Fruit fly (Drosophila melanogaster) whole organism, embryonic: Measurements from ENCODE around the gene Alms1a.

Experiments used
- Asciz ChIP-seq: fragments of 200-800 bp; sonication (Bioruptor generic); optimal IDR thresholded peaks from 2 replicates; lab custom pipeline; 2017; ENCODE audit warnings: missing biosample characterization, mild to moderate bottlenecking, missing genetic modification characterization, missing genetic modification reagents
- CG10209 ChIP-seq: fragments of 200-800 bp; sonication (Bioruptor generic); optimal IDR thresholded peaks from 3 replicates; lab custom pipeline; 2017; ENCODE audit warnings: missing biosample characterization, mild to moderate bottlenecking, missing genetic modification characterization, missing genetic modification reagents
- CG11093 ChIP-seq: fragments of 200-800 bp; sonication (Bioruptor generic); IDR thresholded peaks from 3 replicates; pipeline ENCODE4 v1.3.6; 2022; ENCODE audit warnings: missing biosample characterization, missing genetic modification characterization
- CG12155 ChIP-seq: fragments of 200-800 bp; sonication (Bioruptor generic); optimal IDR thresholded peaks from 3 replicates; lab custom pipeline; 2016; ENCODE audit warnings: missing biosample characterization, missing genetic modification characterization
- CG13424 ChIP-seq: fragments of 200-800 bp; sonication (Bioruptor generic); optimal IDR thresholded peaks from 2 replicates; lab custom pipeline; 2019; ENCODE audit warnings: missing biosample characterization, mild to moderate bottlenecking, missing genetic modification characterization, moderate library complexity
- CG14710 ChIP-seq: fragments of 200-800 bp; sonication (Bioruptor generic); optimal IDR thresholded peaks from 3 replicates; lab custom pipeline; 2019; ENCODE audit warnings: missing biosample characterization, mild to moderate bottlenecking, missing genetic modification characterization, moderate library complexity
- CG1602 ChIP-seq: fragments of 200-800 bp; sonication (Bioruptor generic); optimal IDR thresholded peaks from 3 replicates; lab custom pipeline; 2016; ENCODE audit warnings: missing biosample characterization, missing genetic modification characterization
- CG17802 ChIP-seq: fragments of 200-800 bp; sonication (Bioruptor generic); optimal IDR thresholded peaks from 2 replicates; lab custom pipeline; 2018; ENCODE audit warnings: missing biosample characterization, mild to moderate bottlenecking, missing genetic modification characterization, moderate library complexity
- CG17829 ChIP-seq: fragments of 200-800 bp; optimal IDR thresholded peaks from 2 replicates; lab custom pipeline; 2019; ENCODE audit warnings: missing biosample characterization, mild to moderate bottlenecking, missing genetic modification characterization, moderate library complexity
- CG18599 ChIP-seq: fragments of 200-800 bp; sonication (Bioruptor generic); optimal IDR thresholded peaks from 3 replicates; lab custom pipeline; 2017; ENCODE audit warnings: missing biosample characterization, missing genetic modification characterization, mild to moderate bottlenecking, moderate library complexity, missing genetic modification reagents
- CG18619 ChIP-seq: fragments of 200-800 bp; sonication (Bioruptor generic); optimal IDR thresholded peaks from 3 replicates; lab custom pipeline; 2017; ENCODE audit warnings: missing biosample characterization, mild to moderate bottlenecking, missing genetic modification characterization
- CG2678 ChIP-seq: fragments of 200-800 bp; sonication (Bioruptor generic); optimal IDR thresholded peaks from 3 replicates; lab custom pipeline; 2019; ENCODE audit warnings: missing biosample characterization, mild to moderate bottlenecking, missing genetic modification characterization, moderate library complexity
- CG30403 ChIP-seq: fragments of 200-800 bp; sonication (Bioruptor generic); optimal IDR thresholded peaks from 3 replicates; lab custom pipeline; 2016; ENCODE audit warnings: missing biosample characterization, missing genetic modification characterization
- CG33557 ChIP-seq: fragments of 200-800 bp; sonication (Bioruptor generic); optimal IDR thresholded peaks from 2 replicates; lab custom pipeline; 2019; ENCODE audit warnings: missing biosample characterization, mild to moderate bottlenecking, missing genetic modification characterization, moderate library complexity
- CG3407 ChIP-seq: fragments of 200-800 bp; sonication (Bioruptor generic); optimal IDR thresholded peaks from 2 replicates; lab custom pipeline; 2018; ENCODE audit warnings: missing biosample characterization, mild to moderate bottlenecking, missing genetic modification characterization
- CG4707 ChIP-seq: fragments of 200-800 bp; sonication (Bioruptor generic); optimal IDR thresholded peaks from 2 replicates; lab custom pipeline; 2018; ENCODE audit warnings: missing biosample characterization, mild to moderate bottlenecking, missing genetic modification characterization, moderate library complexity
- CG5245 ChIP-seq: fragments of 200-800 bp; sonication (Bioruptor generic); optimal IDR thresholded peaks from 3 replicates; lab custom pipeline; 2016; ENCODE audit warnings: missing biosample characterization, missing genetic modification characterization
- CG7745 ChIP-seq: fragments of 200-800 bp; sonication (Bioruptor generic); optimal IDR thresholded peaks from 2 replicates; lab custom pipeline; 2018; ENCODE audit warnings: missing biosample characterization, mild to moderate bottlenecking, missing genetic modification characterization, moderate library complexity
- CG8089 ChIP-seq: fragments of 200-800 bp; sonication (Bioruptor generic); optimal IDR thresholded peaks from 3 replicates; lab custom pipeline; 2016; ENCODE audit warnings: missing biosample characterization, missing genetic modification characterization
- Dip2 ChIP-seq: fragments of 200-800 bp; sonication (Bioruptor generic); IDR thresholded peaks from 2 replicates; pipeline ENCODE4 v1.3.6; 2022; ENCODE audit warnings: missing biosample characterization, missing genetic modification characterization
- Dll ChIP-seq: fragments of 200-800 bp; sonication (Bioruptor generic); IDR thresholded peaks from 4 replicates; pipeline ENCODE4 v1.3.6; 2022; ENCODE audit warnings: missing biosample characterization, missing genetic modification characterization; ENCODE audit not compliant: partially characterized antibody
- Dp ChIP-seq: fragments of 200-800 bp; sonication (Bioruptor generic); optimal IDR thresholded peaks from 2 replicates; lab custom pipeline; 2018; ENCODE audit warnings: missing biosample characterization, mild to moderate bottlenecking, missing genetic modification characterization, moderate library complexity
- Hr3 ChIP-seq: fragments of 200-800 bp; sonication (Bioruptor generic); optimal IDR thresholded peaks from 3 replicates; lab custom pipeline; 2016; ENCODE audit warnings: missing biosample characterization, missing genetic modification characterization
- Nf-YB ChIP-seq: fragments of 200-800 bp; sonication (Bioruptor generic); optimal IDR thresholded peaks from 3 replicates; lab custom pipeline; 2019; ENCODE audit warnings: missing biosample characterization, mild to moderate bottlenecking, missing genetic modification characterization, moderate library complexity
- Oli ChIP-seq: fragments of 200-800 bp; sonication (Bioruptor generic); optimal IDR thresholded peaks from 2 replicates; lab custom pipeline; 2018; ENCODE audit warnings: missing biosample characterization, mild to moderate bottlenecking, missing genetic modification characterization, moderate library complexity
- PHDP ChIP-seq: fragments of 200-800 bp; sonication (Bioruptor generic); optimal IDR thresholded peaks from 3 replicates; lab custom pipeline; 2018; ENCODE audit warnings: missing biosample characterization, mild to moderate bottlenecking, missing genetic modification characterization, moderate library complexity
- Sox100B ChIP-seq: fragments of 200-800 bp; sonication (Bioruptor generic); optimal IDR thresholded peaks from 3 replicates; lab custom pipeline; 2018; ENCODE audit warnings: missing biosample characterization, mild to moderate bottlenecking, missing genetic modification characterization
- Ssrp ChIP-seq: fragments of 200-800 bp; sonication (Bioruptor generic); optimal IDR thresholded peaks from 2 replicates; lab custom pipeline; 2018; ENCODE audit warnings: missing biosample characterization, mild to moderate bottlenecking, missing genetic modification characterization, moderate library complexity
- Xrp1 ChIP-seq: fragments of 200-800 bp; sonication (Bioruptor generic); IDR thresholded peaks from 2 replicates; pipeline ENCODE4 v1.3.6; 2022; ENCODE audit warnings: missing biosample characterization, missing genetic modification characterization
- ap ChIP-seq: fragments of 200-800 bp; sonication (Bioruptor generic); IDR thresholded peaks from 2 replicates; pipeline ENCODE4 v1.3.6; 2022; ENCODE audit warnings: missing biosample characterization, missing genetic modification characterization
- ato ChIP-seq: fragments of 200-800 bp; sonication (Bioruptor generic); IDR thresholded peaks from 2 replicates; pipeline ENCODE4 v1.3.6; 2022; ENCODE audit warnings: missing biosample characterization, missing genetic modification characterization; ENCODE audit not compliant: partially characterized antibody
- chif ChIP-seq, 2 experiments: fragments of 200-800 bp; sonication (Bioruptor generic); optimal IDR thresholded peaks; 3 replicates each; lab custom pipeline; 2016; ENCODE audit warnings: missing biosample characterization in 2 of 2, missing genetic modification characterization in 2 of 2
- cwo ChIP-seq: fragments of 200-800 bp; sonication (Bioruptor generic); optimal IDR thresholded peaks from 3 replicates; lab custom pipeline; 2017; ENCODE audit warnings: missing biosample characterization, missing genetic modification characterization, mild to moderate bottlenecking, moderate library complexity, missing genetic modification reagents
- dmrt99B ChIP-seq: fragments of 200-800 bp; sonication (Bioruptor generic); optimal IDR thresholded peaks from 2 replicates; lab custom pipeline; 2018; ENCODE audit warnings: missing biosample characterization, mild to moderate bottlenecking, missing genetic modification characterization, moderate library complexity
- fu2 ChIP-seq: fragments of 200-800 bp; sonication (Bioruptor generic); optimal IDR thresholded peaks from 2 replicates; lab custom pipeline; 2016; ENCODE audit warnings: missing biosample characterization, missing genetic modification characterization
- gem ChIP-seq: fragments of 200-800 bp; sonication (Bioruptor generic); optimal IDR thresholded peaks from 2 replicates; lab custom pipeline; 2019; ENCODE audit warnings: missing biosample characterization, mild to moderate bottlenecking, missing genetic modification characterization, moderate library complexity
- ham ChIP-seq: fragments of 200-800 bp; sonication (Bioruptor generic); IDR thresholded peaks from 2 replicates; pipeline ENCODE4 v1.3.6; 2022; ENCODE audit warnings: missing biosample characterization, missing genetic modification characterization
- hb ChIP-seq: fragments of 200-800 bp; sonication (Bioruptor generic); IDR thresholded peaks from 3 replicates; pipeline ENCODE4 v1.3.6; 2022; ENCODE audit warnings: missing biosample characterization, missing genetic modification characterization; ENCODE audit not compliant: partially characterized antibody
- jigr1 ChIP-seq: fragments of 200-800 bp; sonication (Bioruptor generic); IDR thresholded peaks from 3 replicates; pipeline ENCODE4 v1.3.6; 2022; ENCODE audit warnings: missing biosample characterization, missing genetic modification characterization
- org-1 ChIP-seq: fragments of 200-800 bp; sonication (Bioruptor generic); optimal IDR thresholded peaks from 2 replicates; lab custom pipeline; 2017; ENCODE audit warnings: missing biosample characterization, missing genetic modification characterization
- pan ChIP-seq, 4 experiments: fragments of >200 bp in 3 of 4; fragments of 200-800 bp in 1 of 4; sonication (Bioruptor generic) in 1 of 4; optimal IDR thresholded peaks in 3 of 4; IDR thresholded peaks in 1 of 4; 2 replicates each; pipeline versions ENCODE4 v1.3.6 to Lab custom; 2017 to 2022; ENCODE audit warnings: missing biosample characterization in 2 of 4, missing genetic modification characterization in 2 of 4, mixed read lengths in 1 of 4
- pho ChIP-seq: fragments of 200-800 bp; sonication (Bioruptor generic); optimal IDR thresholded peaks from 2 replicates; lab custom pipeline; 2016; ENCODE audit warnings: missing biosample characterization, missing genetic modification characterization
- pita ChIP-seq: fragments of 200-800 bp; sonication (Bioruptor generic); optimal IDR thresholded peaks from 2 replicates; lab custom pipeline; 2017; ENCODE audit warnings: missing biosample characterization, mild to moderate bottlenecking, missing genetic modification characterization
- pum ChIP-seq: fragments of 200-800 bp; sonication (Bioruptor generic); optimal IDR thresholded peaks from 2 replicates; lab custom pipeline; 2016; ENCODE audit warnings: missing biosample characterization, missing genetic modification characterization
- sc ChIP-seq, 3 experiments: fragments of >200 bp in 2 of 3; fragments of 200-800 bp in 1 of 3; sonication (Bioruptor generic) in 1 of 3; optimal IDR thresholded peaks; 2 replicates in 2 of 3; 3 replicates in 1 of 3; lab custom pipeline; 2017; ENCODE audit warnings: mild to moderate bottlenecking in 1 of 3, missing biosample characterization in 1 of 3, missing genetic modification characterization in 1 of 3, missing genetic modification reagents in 1 of 3
- sima ChIP-seq: fragments of 200-800 bp; sonication (Bioruptor generic); optimal IDR thresholded peaks from 2 replicates; lab custom pipeline; 2016; ENCODE audit warnings: missing biosample characterization, missing genetic modification characterization
- stc ChIP-seq: fragments of 200-800 bp; sonication (Bioruptor generic); IDR thresholded peaks from 2 replicates; pipeline ENCODE4 v1.3.6; 2022; ENCODE audit warnings: missing biosample characterization, missing genetic modification characterization
- vvl ChIP-seq: fragments of 200-800 bp; sonication (Bioruptor generic); IDR thresholded peaks from 2 replicates; pipeline ENCODE4 v1.3.6; 2022; ENCODE audit warnings: missing biosample characterization, missing genetic modification characterization
- zfh1 ChIP-seq: fragments of 200-800 bp; sonication (Bioruptor generic); IDR thresholded peaks from 3 replicates; pipeline ENCODE4 v1.3.6; 2022; ENCODE audit warnings: missing biosample characterization, missing genetic modification characterization

The Alms1a gene

dm6 chrX:4581769-4582168 is 54.0 kb downstream of the Alms1a start (continued):
- TF ChIP-seq CG11093 (GFP tag; lab: Robert Waterston, UW) (peak; percentile 43; the same call in 1 of the 3 replicates), ap (GFP tag; lab: Robert Waterston, UW) (no peak), sima (no peak), CG1602 (GFP tag; lab: Kevin White, UChicago) (peak; percentile 8), Ssrp (tag; lab: Kevin White, UChicago) (peak; percentile 63), sc (optimal IDR thresholded peaks at IDR 0.05; lab: Kevin White, UChicago) (no peak), sc (GFP tag; optimal IDR thresholded peaks at IDR 0.05; lab: Kevin White, UChicago) (peak; percentile 25), zfh1 (GFP tag; lab: Robert Waterston, UW) (peak; percentile 64; the same call in 1 of the 3 replicates), CG30403 (GFP tag; lab: Kevin White, UChicago) (peak; percentile 38), Dll (GFP tag; lab: Robert Waterston, UW) (no peak), CG18619 (GFP tag; lab: Kevin White, UChicago) (peak; percentile 1), CG10209 (peak; percentile 11), CG17829 (tag; lab: Kevin White, UChicago) (peak; percentile 27), ato (GFP tag; lab: Robert Waterston, UW) (no peak), pho (GFP tag; lab: Kevin White, UChicago) (no peak), Oli (tag; lab: Kevin White, UChicago) (peak; percentile 51), CG4707 (no peak), CG33557 (GFP tag; lab: Kevin White, UChicago) (peak; percentile 49), CG12155 (no peak), CG5245 (no peak), chif (GFP tag; optimal IDR thresholded peaks at IDR 0.05; lab: Kevin White, UChicago) (peak in 1 of 2 experiments; percentile 28), CG14710 (tag; lab: Kevin White, UChicago) (peak; percentile 63), PHDP (tag; lab: Kevin White, UChicago) (peak; percentile 18), Sox100B (GFP tag; lab: Kevin White, UChicago) (peak; percentile 33), CG8089 (GFP tag; lab: Kevin White, UChicago) (no peak), pan (optimal IDR thresholded peaks at IDR 0.05; lab: Kevin White, UChicago) (no peak), pan (GFP tag; optimal IDR thresholded peaks at IDR 0.05 in 1 of 2, IDR thresholded peaks at IDR 0.05 in 1 of 2) (peak in 1 of 2 experiments; percentile 20), CG3407 (GFP tag; lab: Kevin White, UChicago) (peak; percentile 9), pum (GFP tag; lab: Kevin White, UChicago) (peak; percentile 32), dmrt99B (peak; percentile 45), CG18599 (GFP tag; lab: Kevin White, UChicago) (peak; percentile 20), Asciz (GFP tag; lab: Kevin White, UChicago) (no peak), jigr1 (GFP tag; lab: Robert Waterston, UW) (no peak), cwo (GFP tag; lab: Kevin White, UChicago) (no peak), Dp (GFP tag; lab: Kevin White, UChicago) (no peak), stc (GFP tag; lab: Robert Waterston, UW) (0 out of 2 replicates have a peak, but pooled peaks have one; percentile 5), CG2678 (tag; lab: Kevin White, UChicago) (peak; percentile 61), pita (GFP tag; lab: Kevin White, UChicago) (no peak), org-1 (GFP tag; lab: Kevin White, UChicago) (no peak), Xrp1 (GFP tag; lab: Robert Waterston, UW) (peak; percentile 73), Nf-YB (GFP tag; lab: Kevin White, UChicago) (peak; percentile 52), Hr3 (peak; percentile 20), gem (tag; lab: Kevin White, UChicago) (peak; percentile 70), Dip2 (GFP tag; lab: Robert Waterston, UW) (no peak), vvl (peak; percentile 51), fu2 (GFP tag; lab: Kevin White, UChicago) (no peak), CG7745 (tag; lab: Kevin White, UChicago) (no peak), ham (GFP tag; lab: Robert Waterston, UW) (no peak), CG13424 (tag; lab: Kevin White, UChicago) (peak; percentile 50), CG17802 (peak; percentile 43), hb (no peak)
